Fruit fly (Drosophila melanogaster): Measurements from ENCODE around the gene CG2611.

dm6 chr2L:20682136-20682733 is 32.2 kb downstream of the CG2611 start, which contains the start of gene CG2617:
- TF ChIP-seq br (GFP tag; optimal IDR thresholded peaks at IDR 0.05) (no peak), Sp1 (GFP tag; optimal IDR thresholded peaks at IDR 0.05) (no peak), pan (optimal IDR thresholded peaks at IDR 0.05) (no peak), Myc (optimal IDR thresholded peaks at IDR 0.05) (no peak), usp (GFP tag; optimal IDR thresholded peaks at IDR 0.05) (no peak), h (GFP tag; optimal IDR thresholded peaks at IDR 0.05) (no peak), fru (GFP tag; optimal IDR thresholded peaks at IDR 0.05) (no peak), lola (GFP tag; optimal IDR thresholded peaks at IDR 0.05) (no peak), Jra (GFP tag; optimal IDR thresholded peaks at IDR 0.05) (no peak), HLH106 (tag; optimal IDR thresholded peaks at IDR 0.05) (no peak), N (GFP tag; optimal IDR thresholded peaks at IDR 0.05) (no peak), Hr78 (GFP tag; optimal IDR thresholded peaks at IDR 0.05) (no peak), sv (GFP tag; optimal IDR thresholded peaks at IDR 0.05) (no peak), rgr (GFP tag; optimal IDR thresholded peaks at IDR 0.05) (no peak)

Measured in whole organism, wandering third instar larva.